Fruit fly (Drosophila melanogaster) whole organism, embryonic: ENCODE results near the gene CG16984.
A peak's percentile ranks its signal among the peaks of the same experiment; 100 is the strongest.

Experiments
- Atf-2 ChIP-seq: fragments of 200-800 bp; sonication (Bioruptor generic); optimal IDR thresholded peaks from 2 replicates; lab custom pipeline; 2016; ENCODE audit warnings: missing biosample characterization, missing genetic modification characterization
- CG10366 ChIP-seq: fragments of 200-800 bp; sonication (Bioruptor generic); IDR thresholded peaks from 2 replicates; pipeline ENCODE4 v1.3.6; 2022; ENCODE audit warnings: missing biosample characterization, missing genetic modification characterization
- CG10565 ChIP-seq: fragments of 200-800 bp; sonication (Bioruptor generic); optimal IDR thresholded peaks from 3 replicates; lab custom pipeline; 2016; ENCODE audit warnings: missing biosample characterization, mild to moderate bottlenecking, missing genetic modification characterization
- CG13624 ChIP-seq: fragments of 200-800 bp; sonication (Bioruptor generic); optimal IDR thresholded peaks from 2 replicates; lab custom pipeline; 2016; ENCODE audit warnings: missing biosample characterization, missing genetic modification characterization
- CG15073 ChIP-seq: fragments of 200-800 bp; sonication (Bioruptor generic); optimal IDR thresholded peaks from 2 replicates; lab custom pipeline; 2016; ENCODE audit warnings: missing biosample characterization, missing genetic modification characterization
- CG2712 ChIP-seq: fragments of 200-800 bp; optimal IDR thresholded peaks from 3 replicates; lab custom pipeline; 2019; ENCODE audit warnings: missing biosample characterization, mild to moderate bottlenecking, missing genetic modification characterization, moderate library complexity
- CG31388 ChIP-seq: fragments of 200-800 bp; sonication (Bioruptor generic); optimal IDR thresholded peaks from 2 replicates; lab custom pipeline; 2016; ENCODE audit warnings: missing biosample characterization, missing genetic modification characterization
- CG31441 ChIP-seq: fragments of 200-800 bp; sonication (Bioruptor generic); IDR thresholded peaks from 2 replicates; pipeline ENCODE4 v1.3.6; 2022; ENCODE audit warnings: missing biosample characterization, missing genetic modification characterization
- CG3407 ChIP-seq: fragments of 200-800 bp; sonication (Bioruptor generic); optimal IDR thresholded peaks from 2 replicates; lab custom pipeline; 2018; ENCODE audit warnings: missing biosample characterization, mild to moderate bottlenecking, missing genetic modification characterization
- CG34224 ChIP-seq: fragments of 200-800 bp; sonication (Bioruptor generic); IDR thresholded peaks from 3 replicates; pipeline ENCODE4 v1.3.6; 2022; ENCODE audit warnings: missing biosample characterization, missing genetic modification characterization; ENCODE audit not compliant: partially characterized antibody
- CG5180 ChIP-seq: fragments of 200-800 bp; sonication (Bioruptor generic); optimal IDR thresholded peaks from 3 replicates; lab custom pipeline; 2017; ENCODE audit warnings: missing biosample characterization, missing genetic modification characterization, mild to moderate bottlenecking, moderate library complexity, missing genetic modification reagents
- CG7556 ChIP-seq: fragments of 200-800 bp; sonication (Bioruptor generic); optimal IDR thresholded peaks from 2 replicates; lab custom pipeline; 2017; ENCODE audit warnings: missing biosample characterization, mild to moderate bottlenecking, missing genetic modification characterization
- CG7786 ChIP-seq: fragments of 200-800 bp; sonication (Bioruptor generic); optimal IDR thresholded peaks from 2 replicates; lab custom pipeline; 2016; ENCODE audit warnings: missing biosample characterization, missing genetic modification characterization
- CG9609 ChIP-seq: fragments of 200-800 bp; sonication (Bioruptor generic); optimal IDR thresholded peaks from 3 replicates; lab custom pipeline; 2016; ENCODE audit warnings: missing biosample characterization, missing genetic modification characterization
- CkIIα-i1 ChIP-seq: fragments of 200-800 bp; sonication (Bioruptor generic); IDR thresholded peaks from 2 replicates; pipeline ENCODE4 v1.3.6; 2022; ENCODE audit warnings: missing biosample characterization, missing genetic modification characterization
- Doc2 ChIP-seq: fragments of 200-800 bp; sonication (Bioruptor generic); IDR thresholded peaks from 2 replicates; pipeline ENCODE4 v1.3.6; 2022; ENCODE audit warnings: missing biosample characterization, missing genetic modification characterization
- ERR ChIP-seq: fragments of 200-800 bp; sonication (Bioruptor generic); optimal IDR thresholded peaks from 2 replicates; lab custom pipeline; 2016; ENCODE audit warnings: missing biosample characterization, missing genetic modification characterization
- Ets97D ChIP-seq: fragments of 200-800 bp; sonication (Bioruptor generic); optimal IDR thresholded peaks from 3 replicates; lab custom pipeline; 2016; ENCODE audit warnings: missing biosample characterization, missing genetic modification characterization
- Gsc ChIP-seq: fragments of 200-800 bp; sonication (Bioruptor generic); IDR thresholded peaks from 2 replicates; pipeline ENCODE4 v1.3.6; 2022; ENCODE audit warnings: missing biosample characterization, missing genetic modification characterization
- HmgZ ChIP-seq: fragments of 200-800 bp; sonication (Bioruptor generic); optimal IDR thresholded peaks from 2 replicates; lab custom pipeline; 2018; ENCODE audit warnings: missing biosample characterization, mild to moderate bottlenecking, missing genetic modification characterization
- Hmr ChIP-seq: fragments of 200-800 bp; sonication (Bioruptor generic); optimal IDR thresholded peaks from 3 replicates; lab custom pipeline; 2017; ENCODE audit warnings: mild to moderate bottlenecking, missing biosample characterization, missing genetic modification reagents, missing genetic modification characterization
- Hr39 ChIP-seq: fragments of >200 bp; optimal IDR thresholded peaks from 2 replicates; lab custom pipeline; 2017
- Jarid2 ChIP-seq: fragments of 200-800 bp; sonication (Bioruptor generic); optimal IDR thresholded peaks from 3 replicates; lab custom pipeline; 2017; ENCODE audit warnings: mild to moderate bottlenecking, missing biosample characterization, missing genetic modification reagents, missing genetic modification characterization
- Kr ChIP-seq: fragments of 200-800 bp; sonication (Bioruptor generic); optimal IDR thresholded peaks from 2 replicates; lab custom pipeline; 2017; ENCODE audit warnings: missing biosample characterization, mild to moderate bottlenecking, missing genetic modification characterization
- MBD-R2 ChIP-seq: fragments of 200-800 bp; sonication (Bioruptor generic); IDR thresholded peaks from 2 replicates; pipeline ENCODE4 v1.3.6; 2022; ENCODE audit warnings: missing biosample characterization, missing genetic modification characterization
- Myb ChIP-seq: fragments of 200-800 bp; sonication (Bioruptor generic); optimal IDR thresholded peaks from 2 replicates; lab custom pipeline; 2016; ENCODE audit warnings: missing biosample characterization, missing genetic modification characterization
- NFAT ChIP-seq: fragments of 200-800 bp; sonication (Bioruptor generic); IDR thresholded peaks from 2 replicates; pipeline ENCODE4 v1.3.6; 2022; ENCODE audit warnings: missing biosample characterization, missing genetic modification characterization
- Nf-YA ChIP-seq: fragments of 200-800 bp; sonication (Bioruptor generic); IDR thresholded peaks from 2 replicates; pipeline ENCODE4 v1.3.6; 2022; ENCODE audit warnings: missing biosample characterization, missing genetic modification characterization
- Rx ChIP-seq: fragments of 200-800 bp; sonication (Bioruptor generic); IDR thresholded peaks from 2 replicates; pipeline ENCODE4 v1.3.6; 2022; ENCODE audit warnings: missing biosample characterization, missing genetic modification characterization
- YL-1 ChIP-seq: fragments of 200-800 bp; sonication (Bioruptor generic); optimal IDR thresholded peaks from 3 replicates; lab custom pipeline; 2017; ENCODE audit warnings: missing biosample characterization, mild to moderate bottlenecking, missing genetic modification characterization
- amos ChIP-seq: fragments of 200-800 bp; sonication (Bioruptor generic); IDR thresholded peaks from 2 replicates; pipeline ENCODE4 v1.3.6; 2022; ENCODE audit warnings: missing biosample characterization, missing genetic modification characterization; ENCODE audit not compliant: partially characterized antibody
- ap ChIP-seq: fragments of 200-800 bp; sonication (Bioruptor generic); IDR thresholded peaks from 2 replicates; pipeline ENCODE4 v1.3.6; 2022; ENCODE audit warnings: missing biosample characterization, missing genetic modification characterization
- ara ChIP-seq: fragments of 200-800 bp; sonication (Bioruptor generic); IDR thresholded peaks from 2 replicates; pipeline ENCODE4 v1.3.6; 2022; ENCODE audit warnings: missing biosample characterization, missing genetic modification characterization
- az2 ChIP-seq: fragments of 200-800 bp; sonication (Bioruptor generic); optimal IDR thresholded peaks from 3 replicates; lab custom pipeline; 2016; ENCODE audit warnings: missing biosample characterization, missing genetic modification characterization
- bigmax ChIP-seq: fragments of 200-800 bp; sonication (Bioruptor generic); optimal IDR thresholded peaks from 2 replicates; lab custom pipeline; 2018; ENCODE audit warnings: missing biosample characterization, mild to moderate bottlenecking, missing genetic modification characterization
- cad ChIP-seq: fragments of >200 bp; optimal IDR thresholded peaks from 2 replicates; lab custom pipeline; 2017; ENCODE audit warnings: missing biosample characterization, missing genetic modification characterization
- danr ChIP-seq: fragments of 200-800 bp; sonication (Bioruptor generic); IDR thresholded peaks from 2 replicates; pipeline ENCODE4 v1.3.6; 2022; ENCODE audit warnings: missing biosample characterization, missing genetic modification characterization
- en ChIP-seq: fragments of 200-800 bp; sonication (Bioruptor generic); optimal IDR thresholded peaks from 2 replicates; lab custom pipeline; 2016; ENCODE audit warnings: missing biosample characterization, missing genetic modification characterization
- gcm2 ChIP-seq: fragments of 200-800 bp; sonication (Bioruptor generic); optimal IDR thresholded peaks from 2 replicates; lab custom pipeline; 2016; ENCODE audit warnings: missing biosample characterization, missing genetic modification characterization
- grau ChIP-seq: fragments of 200-800 bp; optimal IDR thresholded peaks from 3 replicates; lab custom pipeline; 2019; ENCODE audit warnings: missing biosample characterization, mild to moderate bottlenecking, missing genetic modification characterization, moderate library complexity
- knrl ChIP-seq: fragments of 200-800 bp; sonication (Bioruptor generic); IDR thresholded peaks from 3 replicates; pipeline ENCODE4 v1.3.6; 2022; ENCODE audit warnings: missing biosample characterization, missing genetic modification characterization; ENCODE audit not compliant: partially characterized antibody
- mld ChIP-seq: fragments of 200-800 bp; sonication (Bioruptor generic); IDR thresholded peaks from 3 replicates; pipeline ENCODE4 v1.3.6; 2022; ENCODE audit warnings: missing biosample characterization, missing genetic modification characterization; ENCODE audit not compliant: partially characterized antibody
- nmo ChIP-seq: fragments of 200-800 bp; sonication (Bioruptor generic); optimal IDR thresholded peaks from 2 replicates; lab custom pipeline; 2018; ENCODE audit warnings: missing biosample characterization, mild to moderate bottlenecking, missing genetic modification characterization, moderate library complexity
- prd ChIP-seq, 3 experiments: fragments of >200 bp in 2 of 3; fragments of 200-800 bp in 1 of 3; sonication (Bioruptor generic) in 1 of 3; optimal IDR thresholded peaks in 2 of 3; IDR thresholded peaks in 1 of 3; 2 replicates in 2 of 3; 3 replicates in 1 of 3; pipeline versions ENCODE4 v1.3.6 to Lab custom; 2017 to 2022; ENCODE audit warnings: missing biosample characterization in 1 of 3, missing genetic modification characterization in 1 of 3
- shn ChIP-seq: fragments of 200-800 bp; sonication (Bioruptor generic); optimal IDR thresholded peaks from 3 replicates; lab custom pipeline; 2016; ENCODE audit warnings: missing biosample characterization, missing genetic modification characterization
- sqz ChIP-seq: fragments of 200-800 bp; sonication (Bioruptor generic); optimal IDR thresholded peaks from 3 replicates; lab custom pipeline; 2018; ENCODE audit warnings: missing biosample characterization, mild to moderate bottlenecking, missing genetic modification characterization
- tin ChIP-seq: fragments of 200-800 bp; sonication (Bioruptor generic); optimal IDR thresholded peaks from 3 replicates; lab custom pipeline; 2016; ENCODE audit warnings: missing biosample characterization, missing genetic modification characterization
- yki ChIP-seq: fragments of >200 bp; optimal IDR thresholded peaks from 3 replicates; lab custom pipeline; 2018
- zen2 ChIP-seq: fragments of 200-800 bp; sonication (Bioruptor generic); IDR thresholded peaks from 3 replicates; pipeline ENCODE4 v1.3.6; 2022; ENCODE audit warnings: missing biosample characterization, missing genetic modification characterization; ENCODE audit not compliant: partially characterized antibody

The CG16984 gene

DNA sequence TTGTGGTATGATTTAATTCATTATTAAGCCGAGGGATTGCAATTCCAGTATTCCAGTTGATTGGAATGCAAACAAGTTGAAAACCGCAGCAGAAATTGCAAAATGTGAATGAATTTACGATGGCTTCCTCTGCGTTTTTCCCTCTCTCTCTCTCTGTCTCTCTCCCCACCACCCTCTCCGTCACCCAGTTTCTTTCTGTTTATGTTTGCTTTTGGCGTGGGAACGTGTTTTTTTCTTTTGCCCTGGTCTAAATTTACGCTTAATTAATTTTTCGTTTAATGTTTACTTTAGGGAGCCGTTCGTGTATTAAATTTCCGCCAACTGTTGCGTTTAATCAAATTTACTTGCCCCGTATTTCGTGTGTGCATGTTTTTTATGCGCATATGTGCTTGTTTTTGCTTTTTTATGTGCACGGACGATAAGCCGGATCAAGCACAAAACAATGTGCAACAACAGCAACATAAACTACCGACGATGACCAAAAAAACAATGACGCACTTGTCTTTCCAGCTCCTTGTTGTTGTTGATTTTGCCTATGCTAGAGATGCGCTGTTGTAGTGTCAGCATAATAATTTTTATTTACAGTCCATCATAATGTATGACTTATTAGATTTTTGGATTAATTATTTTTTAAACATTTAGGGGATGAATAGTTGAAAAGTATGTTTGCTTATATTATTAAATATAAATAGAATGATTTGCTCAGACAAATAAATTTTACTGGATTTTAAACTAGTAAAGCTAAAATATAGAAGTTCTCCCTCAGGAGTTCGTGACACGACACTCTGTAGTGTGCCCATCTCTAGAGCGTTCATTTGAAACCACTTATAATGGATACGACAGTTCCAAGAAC, 5.4 kb upstream of the CG16984 start (continued):
- TF ChIP-seq Nf-YA (GFP tag; lab: Robert Waterston, UW) (0 out of 2 replicates have a peak, but pooled peaks have one; percentile 10), ap (GFP tag; lab: Robert Waterston, UW) (no peak), az2 (peak; percentile 71), bigmax (GFP tag; lab: Kevin White, UChicago) (no peak), Kr (GFP tag; lab: Kevin White, UChicago) (no peak), knrl (GFP tag; lab: Robert Waterston, UW) (peak; percentile 72), en (GFP tag; lab: Kevin White, UChicago) (no peak), grau (tag; lab: Kevin White, UChicago) (no peak), CG15073 (no peak), mld (GFP tag; lab: Robert Waterston, UW) (peak; percentile 20; the same call in 1 of the 3 replicates), Myb (GFP tag; lab: Kevin White, UChicago) (no peak), CkIIα-i1 (GFP tag; lab: Robert Waterston, UW) (no peak), amos (GFP tag; lab: Robert Waterston, UW) (peak; percentile 66), CG3407 (GFP tag; lab: Kevin White, UChicago) (peak; percentile 70), CG31388 (GFP tag; lab: Kevin White, UChicago) (peak; percentile 45), gcm2 (GFP tag; lab: Kevin White, UChicago) (no peak), CG2712 (peak; percentile 66), CG34224 (GFP tag; lab: Robert Waterston, UW) (peak; percentile 78), shn (GFP tag; lab: Kevin White, UChicago) (peak; percentile 14), sqz (GFP tag; lab: Kevin White, UChicago) (peak; percentile 59), cad (no peak), Atf-2 (no peak), tin (GFP tag; lab: Kevin White, UChicago) (peak; percentile 67), Rx (GFP tag; lab: Robert Waterston, UW) (no peak), CG10366 (peak; percentile 72), danr (0 out of 2 replicates have a peak, but pooled peaks have one; percentile 8), NFAT (no peak), Ets97D (no peak), prd (optimal IDR thresholded peaks at IDR 0.05; lab: Kevin White, UChicago) (no peak), prd (GFP tag; IDR thresholded peaks at IDR 0.05; lab: Robert Waterston, UW) (peak; percentile 64), YL-1 (GFP tag; lab: Kevin White, UChicago) (no peak), Hmr (GFP tag; lab: Kevin White, UChicago) (peak; percentile 83), CG7786 (GFP tag; lab: Kevin White, UChicago) (peak; percentile 14), CG31441 (peak; percentile 69), nmo (GFP tag; lab: Kevin White, UChicago) (peak; percentile 84), zen2 (peak; percentile 50; the same call in 1 of the 3 replicates), Hr39 (lab: Kevin White, UChicago) (no peak), CG5180 (peak; percentile 53), CG10565 (GFP tag; lab: Kevin White, UChicago) (no peak), ERR (no peak), CG9609 (no peak), yki (lab: Kevin White, UChicago) (no peak), MBD-R2 (GFP tag; lab: Robert Waterston, UW) (peak; percentile 33; the same call in 1 of the 2 replicates), Gsc (GFP tag; lab: Robert Waterston, UW) (no peak), Jarid2 (GFP tag; lab: Kevin White, UChicago) (no peak), CG7556 (GFP tag; lab: Kevin White, UChicago) (peak; percentile 84), CG13624 (GFP tag; lab: Kevin White, UChicago) (peak; percentile 22), Doc2 (GFP tag; lab: Robert Waterston, UW) (0 out of 2 replicates have a peak, but pooled peaks have one; percentile 25), ara (GFP tag; lab: Robert Waterston, UW) (no peak), HmgZ (peak; percentile 67)
